Fruit fly (Drosophila melanogaster) whole organism, embryonic: ENCODE data around the gene CG11898.
A peak's percentile ranks its signal among the peaks of the same experiment; 100 is the strongest.

Experiments used
- Abd-B ChIP-seq: fragments of 200-800 bp; sonication (Bioruptor generic); optimal IDR thresholded peaks from 2 replicates; lab custom pipeline; 2018; ENCODE audit warnings: missing biosample characterization, mild to moderate bottlenecking, missing genetic modification characterization, moderate library complexity
- Adf1 ChIP-seq: fragments of 200-800 bp; sonication (Bioruptor generic); IDR thresholded peaks from 2 replicates; pipeline ENCODE4 v1.3.6; 2022; ENCODE audit warnings: missing biosample characterization, missing genetic modification characterization
- Aef1 ChIP-seq: fragments of 200-800 bp; sonication (Bioruptor generic); IDR thresholded peaks from 3 replicates; pipeline ENCODE4 v1.3.6; 2022; ENCODE audit warnings: missing biosample characterization, missing genetic modification characterization
- Atf6 ChIP-seq: fragments of 200-800 bp; sonication (Bioruptor generic); IDR thresholded peaks from 2 replicates; pipeline ENCODE4 v1.3.6; 2022; ENCODE audit warnings: missing biosample characterization, missing genetic modification characterization
- CG12236 ChIP-seq: fragments of 200-800 bp; sonication (Bioruptor generic); optimal IDR thresholded peaks from 2 replicates; lab custom pipeline; 2016; ENCODE audit warnings: missing biosample characterization, missing genetic modification characterization
- CG1233 ChIP-seq: fragments of 200-800 bp; sonication (Bioruptor generic); optimal IDR thresholded peaks from 4 replicates; lab custom pipeline; 2018; ENCODE audit warnings: missing biosample characterization, mild to moderate bottlenecking, missing genetic modification characterization
- CG13123 ChIP-seq: fragments of 200-800 bp; sonication (Bioruptor generic); optimal IDR thresholded peaks from 2 replicates; lab custom pipeline; 2016; ENCODE audit warnings: missing biosample characterization, missing genetic modification characterization
- CG15479 ChIP-seq: fragments of 200-800 bp; sonication (Bioruptor generic); optimal IDR thresholded peaks from 3 replicates; lab custom pipeline; 2019; ENCODE audit warnings: missing biosample characterization, mild to moderate bottlenecking, missing genetic modification characterization, moderate library complexity
- CG1647 ChIP-seq: fragments of 200-800 bp; sonication (Bioruptor generic); optimal IDR thresholded peaks from 3 replicates; lab custom pipeline; 2016; ENCODE audit warnings: missing biosample characterization, missing genetic modification characterization
- CG17359 ChIP-seq: fragments of 200-800 bp; sonication (Bioruptor generic); optimal IDR thresholded peaks from 3 replicates; lab custom pipeline; 2018; ENCODE audit warnings: missing biosample characterization, mild to moderate bottlenecking, missing genetic modification characterization, moderate library complexity
- CG17912 ChIP-seq: fragments of 200-800 bp; sonication (Bioruptor generic); optimal IDR thresholded peaks from 2 replicates; lab custom pipeline; 2018; ENCODE audit warnings: missing biosample characterization, mild to moderate bottlenecking, missing genetic modification characterization
- CG2202 ChIP-seq: fragments of 200-800 bp; sonication (Bioruptor generic); optimal IDR thresholded peaks from 2 replicates; lab custom pipeline; 2018; ENCODE audit warnings: missing biosample characterization, mild to moderate bottlenecking, missing genetic modification characterization
- CG4820 ChIP-seq: fragments of 200-800 bp; sonication (Bioruptor generic); optimal IDR thresholded peaks from 3 replicates; lab custom pipeline; 2016; ENCODE audit warnings: missing biosample characterization, missing genetic modification characterization
- CG6689 ChIP-seq: fragments of 200-800 bp; sonication (Bioruptor generic); IDR thresholded peaks from 2 replicates; pipeline ENCODE4 v1.3.6; 2022; ENCODE audit warnings: missing biosample characterization, missing genetic modification characterization
- CG8281 ChIP-seq: fragments of 200-800 bp; sonication (Bioruptor generic); optimal IDR thresholded peaks from 2 replicates; lab custom pipeline; 2018; ENCODE audit warnings: missing biosample characterization, mild to moderate bottlenecking, missing genetic modification characterization, moderate library complexity
- CG8478 ChIP-seq: fragments of >200 bp; optimal IDR thresholded peaks from 2 replicates; lab custom pipeline; 2018
- CG9437 ChIP-seq: fragments of 200-800 bp; sonication (Bioruptor generic); optimal IDR thresholded peaks from 2 replicates; lab custom pipeline; 2018; ENCODE audit warnings: missing biosample characterization, mild to moderate bottlenecking, missing genetic modification characterization
- CHES-1-like ChIP-seq: fragments of 200-800 bp; sonication (Bioruptor generic); optimal IDR thresholded peaks from 2 replicates; lab custom pipeline; 2016; ENCODE audit warnings: missing biosample characterization, missing genetic modification characterization
- CoRest ChIP-seq: fragments of 200-800 bp; sonication (Bioruptor generic); optimal IDR thresholded peaks from 3 replicates; lab custom pipeline; 2018; ENCODE audit warnings: missing biosample characterization, mild to moderate bottlenecking, missing genetic modification characterization, moderate library complexity
- Dp ChIP-seq: fragments of 200-800 bp; sonication (Bioruptor generic); optimal IDR thresholded peaks from 2 replicates; lab custom pipeline; 2018; ENCODE audit warnings: missing biosample characterization, mild to moderate bottlenecking, missing genetic modification characterization, moderate library complexity
- Ets97D ChIP-seq: fragments of 200-800 bp; sonication (Bioruptor generic); optimal IDR thresholded peaks from 3 replicates; lab custom pipeline; 2016; ENCODE audit warnings: missing biosample characterization, missing genetic modification characterization
- MESR4 ChIP-seq: fragments of 200-800 bp; sonication (Bioruptor generic); optimal IDR thresholded peaks from 2 replicates; lab custom pipeline; 2018; ENCODE audit warnings: missing biosample characterization, mild to moderate bottlenecking, missing genetic modification characterization, moderate library complexity
- Meics ChIP-seq: fragments of 200-800 bp; sonication (Bioruptor generic); optimal IDR thresholded peaks from 2 replicates; lab custom pipeline; 2017; ENCODE audit warnings: missing biosample characterization, mild to moderate bottlenecking, missing genetic modification characterization
- Sry-β ChIP-seq: fragments of 200-800 bp; sonication (Bioruptor generic); optimal IDR thresholded peaks from 2 replicates; lab custom pipeline; 2018; ENCODE audit warnings: missing biosample characterization, mild to moderate bottlenecking, missing genetic modification characterization, moderate library complexity
- Stat92E ChIP-seq, 3 experiments: fragments of >200 bp in 2 of 3; fragments of 200-800 bp in 1 of 3; sonication (Bioruptor generic) in 1 of 3; optimal IDR thresholded peaks; 2 replicates each; lab custom pipeline; 2017 to 2019; ENCODE audit warnings: missing biosample characterization in 3 of 3, missing genetic modification characterization in 3 of 3, mild to moderate bottlenecking in 1 of 3, moderate library complexity in 1 of 3
- Taf1 ChIP-seq: fragments of 200-800 bp; sonication (Bioruptor generic); IDR thresholded peaks from 2 replicates; pipeline ENCODE4 v1.3.6; 2022; ENCODE audit warnings: missing biosample characterization, missing genetic modification characterization
- ash1 ChIP-seq: fragments of 200-800 bp; sonication (Bioruptor generic); optimal IDR thresholded peaks from 2 replicates; lab custom pipeline; 2018; ENCODE audit warnings: missing biosample characterization, mild to moderate bottlenecking, missing genetic modification characterization
- bab2 ChIP-seq: fragments of 200-800 bp; sonication (Bioruptor generic); optimal IDR thresholded peaks from 2 replicates; lab custom pipeline; 2016; ENCODE audit warnings: missing biosample characterization, missing genetic modification characterization
- bsh ChIP-seq, 2 experiments: fragments of 200-800 bp; sonication (Bioruptor generic); optimal IDR thresholded peaks; 2 replicates each; lab custom pipeline; 2017 to 2018; ENCODE audit warnings: mild to moderate bottlenecking in 2 of 2, missing biosample characterization in 2 of 2, missing genetic modification characterization in 2 of 2, moderate library complexity in 1 of 2
- btn ChIP-seq: fragments of 200-800 bp; sonication (Bioruptor generic); optimal IDR thresholded peaks from 2 replicates; lab custom pipeline; 2016; ENCODE audit warnings: missing biosample characterization, missing genetic modification characterization
- cato ChIP-seq: fragments of 200-800 bp; sonication (Bioruptor generic); optimal IDR thresholded peaks from 2 replicates; lab custom pipeline; 2016; ENCODE audit warnings: missing biosample characterization, missing genetic modification characterization, borderline replicate concordance
- caup ChIP-seq: fragments of 200-800 bp; sonication (Bioruptor generic); optimal IDR thresholded peaks from 3 replicates; lab custom pipeline; 2017; ENCODE audit warnings: missing biosample characterization, mild to moderate bottlenecking, missing genetic modification characterization, moderate library complexity; ENCODE audit not compliant: severe bottlenecking
- cg ChIP-seq: fragments of 200-800 bp; sonication (Bioruptor generic); optimal IDR thresholded peaks from 3 replicates; lab custom pipeline; 2019; ENCODE audit warnings: missing biosample characterization, mild to moderate bottlenecking, missing genetic modification characterization, moderate library complexity
- chif ChIP-seq, 2 experiments: fragments of 200-800 bp; sonication (Bioruptor generic); optimal IDR thresholded peaks; 3 replicates each; lab custom pipeline; 2016; ENCODE audit warnings: missing biosample characterization in 2 of 2, missing genetic modification characterization in 2 of 2
- cwo ChIP-seq: fragments of 200-800 bp; sonication (Bioruptor generic); optimal IDR thresholded peaks from 3 replicates; lab custom pipeline; 2017; ENCODE audit warnings: missing biosample characterization, missing genetic modification characterization, mild to moderate bottlenecking, moderate library complexity, missing genetic modification reagents
- disco-r ChIP-seq: fragments of 200-800 bp; sonication (Bioruptor generic); optimal IDR thresholded peaks from 2 replicates; lab custom pipeline; 2016; ENCODE audit warnings: missing biosample characterization, missing genetic modification characterization
- dm ChIP-seq: fragments of 200-800 bp; sonication (Bioruptor generic); optimal IDR thresholded peaks from 3 replicates; lab custom pipeline; 2016; ENCODE audit warnings: missing biosample characterization, missing genetic modification characterization
- grn ChIP-seq: fragments of 200-800 bp; sonication (Bioruptor generic); optimal IDR thresholded peaks from 3 replicates; lab custom pipeline; 2017; ENCODE audit warnings: missing biosample characterization, missing genetic modification characterization
- gro ChIP-seq: fragments of 200-800 bp; sonication (Bioruptor generic); optimal IDR thresholded peaks from 2 replicates; lab custom pipeline; 2016; ENCODE audit warnings: missing biosample characterization, missing genetic modification characterization
- gsb-n ChIP-seq: fragments of 200-800 bp; sonication (Bioruptor generic); optimal IDR thresholded peaks from 3 replicates; lab custom pipeline; 2018; ENCODE audit warnings: missing biosample characterization, mild to moderate bottlenecking, missing genetic modification characterization
- her ChIP-seq: fragments of 200-800 bp; sonication (Bioruptor generic); optimal IDR thresholded peaks from 2 replicates; lab custom pipeline; 2016; ENCODE audit warnings: missing biosample characterization, missing genetic modification characterization
- kni ChIP-seq: fragments of 200-800 bp; sonication (Bioruptor generic); optimal IDR thresholded peaks from 3 replicates; lab custom pipeline; 2017; ENCODE audit warnings: mild to moderate bottlenecking, missing biosample characterization, missing genetic modification reagents, missing genetic modification characterization
- lola ChIP-seq, 3 experiments: fragments of >200 bp in 2 of 3; fragments of 200-800 bp in 1 of 3; sonication (Bioruptor generic) in 1 of 3; optimal IDR thresholded peaks; 2 replicates each; lab custom pipeline; 2017 to 2019; ENCODE audit warnings: missing biosample characterization in 3 of 3, missing genetic modification characterization in 3 of 3, mild to moderate bottlenecking in 1 of 3, moderate library complexity in 1 of 3
- pfk ChIP-seq: fragments of 200-800 bp; sonication (Bioruptor generic); optimal IDR thresholded peaks from 2 replicates; lab custom pipeline; 2018; ENCODE audit warnings: missing biosample characterization, mild to moderate bottlenecking, missing genetic modification characterization, moderate library complexity
- pzg ChIP-seq: fragments of 200-800 bp; sonication (Bioruptor generic); optimal IDR thresholded peaks from 3 replicates; lab custom pipeline; 2018; ENCODE audit warnings: missing biosample characterization, mild to moderate bottlenecking, missing genetic modification characterization, moderate library complexity
- ranshi ChIP-seq: fragments of 200-800 bp; sonication (Bioruptor generic); IDR thresholded peaks from 2 replicates; pipeline ENCODE4 v1.3.6; 2022; ENCODE audit warnings: missing biosample characterization, missing genetic modification characterization
- sd ChIP-seq: fragments of 200-800 bp; sonication (Bioruptor generic); optimal IDR thresholded peaks from 3 replicates; lab custom pipeline; 2018; ENCODE audit warnings: missing biosample characterization, mild to moderate bottlenecking, missing genetic modification characterization, moderate library complexity
- stc ChIP-seq: fragments of 200-800 bp; sonication (Bioruptor generic); IDR thresholded peaks from 2 replicates; pipeline ENCODE4 v1.3.6; 2022; ENCODE audit warnings: missing biosample characterization, missing genetic modification characterization
- tup ChIP-seq: fragments of 200-800 bp; sonication (Bioruptor generic); optimal IDR thresholded peaks from 2 replicates; lab custom pipeline; 2016; ENCODE audit warnings: missing biosample characterization, mild to moderate bottlenecking, missing genetic modification characterization, moderate library complexity
- wek ChIP-seq: fragments of 200-800 bp; sonication (Bioruptor generic); optimal IDR thresholded peaks from 3 replicates; lab custom pipeline; 2018; ENCODE audit warnings: missing biosample characterization, mild to moderate bottlenecking, missing genetic modification characterization, moderate library complexity

Gene CG11898

dm6 chr3R:29153197-29153644, 12.2 kb upstream of the CG11898 start, which contains the start of the genes Slbp and Rpn2 (continued):
- no peak for TF ChIP-seq wek (GFP tag; lab: Kevin White, UChicago)
- TF ChIP-seq cato (GFP tag; lab: Kevin White, UChicago), result no peak
- no peak for TF ChIP-seq CG1233
- TF ChIP-seq CG17359, result no peak
- no peak for TF ChIP-seq grn
- peak; percentile 87 for TF ChIP-seq Ets97D
- no peak for TF ChIP-seq Taf1 (GFP tag; lab: Robert Waterston, UW)
- TF ChIP-seq tup, result no peak
- no peak for TF ChIP-seq disco-r (GFP tag; lab: Kevin White, UChicago)
- TF ChIP-seq sd, result no peak
- TF ChIP-seq Meics, result peak; percentile 30
- peak; percentile 80 for TF ChIP-seq CHES-1-like (GFP tag; lab: Kevin White, UChicago)
- TF ChIP-seq ranshi (GFP tag; lab: Robert Waterston, UW), result no peak
- no peak for TF ChIP-seq pfk (GFP tag; lab: Kevin White, UChicago)
- TF ChIP-seq CoRest (tag; lab: Kevin White, UChicago), result peak; percentile 50
- TF ChIP-seq bsh (GFP tag; optimal IDR thresholded peaks at IDR 0.05; lab: Kevin White, UChicago), result no peak
- peak; percentile 74 for TF ChIP-seq Dp (GFP tag; lab: Kevin White, UChicago)
- TF ChIP-seq Stat92E (GFP tag; optimal IDR thresholded peaks at IDR 0.05; lab: Kevin White, UChicago), result peak in 1 of 3 experiments; percentile 21
- TF ChIP-seq Adf1 (GFP tag; lab: Robert Waterston, UW), result no peak
- TF ChIP-seq Sry-β (GFP tag; lab: Kevin White, UChicago), result peak; percentile 24
- TF ChIP-seq pzg, result peak; percentile 98
- no peak for TF ChIP-seq CG17912 (GFP tag; lab: Kevin White, UChicago)
- peak in 1 of 3 experiments; percentile 25 for TF ChIP-seq lola (GFP tag; optimal IDR thresholded peaks at IDR 0.05; lab: Kevin White, UChicago)
- no peak for TF ChIP-seq CG9437 (GFP tag; lab: Kevin White, UChicago)
- peak; percentile 60 for TF ChIP-seq dm (GFP tag; lab: Kevin White, UChicago)
- TF ChIP-seq MESR4 (GFP tag; lab: Kevin White, UChicago), result peak; percentile 58
- TF ChIP-seq chif (GFP tag; optimal IDR thresholded peaks at IDR 0.05; lab: Kevin White, UChicago), result peak; percentile 20 to 36
- TF ChIP-seq stc (GFP tag; lab: Robert Waterston, UW), result no peak
- peak; percentile 90 for TF ChIP-seq CG15479
- no peak for TF ChIP-seq CG13123 (GFP tag; lab: Kevin White, UChicago)
- peak; percentile 84 for TF ChIP-seq gro (GFP tag; lab: Kevin White, UChicago)
- TF ChIP-seq CG2202 (tag; lab: Kevin White, UChicago), result no peak
- TF ChIP-seq btn (GFP tag; lab: Kevin White, UChicago), result no peak
- no peak for TF ChIP-seq cg
- no peak for TF ChIP-seq Abd-B (GFP tag; lab: Kevin White, UChicago)
- TF ChIP-seq CG8281 (tag; lab: Kevin White, UChicago), result no peak
- peak; percentile 10 for TF ChIP-seq CG12236
- TF ChIP-seq her (GFP tag; lab: Kevin White, UChicago), result peak; percentile 41
- TF ChIP-seq ash1 (GFP tag; lab: Kevin White, UChicago), result no peak
- TF ChIP-seq Atf6 (GFP tag; lab: Robert Waterston, UW), result no peak
- TF ChIP-seq CG1647 (GFP tag; lab: Kevin White, UChicago), result peak; percentile 41
- TF ChIP-seq Aef1 (GFP tag; lab: Robert Waterston, UW), result no peak
- TF ChIP-seq kni (GFP tag; lab: Kevin White, UChicago), result no peak
- peak; percentile 10 for TF ChIP-seq CG4820 (GFP tag; lab: Kevin White, UChicago)
- TF ChIP-seq caup, result peak; percentile 10
- no peak for TF ChIP-seq CG8478 (lab: Kevin White, UChicago)
- no peak for TF ChIP-seq cwo
- peak; percentile 34 for TF ChIP-seq bab2 (GFP tag; lab: Kevin White, UChicago)
- no peak for TF ChIP-seq gsb-n
- no peak for TF ChIP-seq CG6689 (GFP tag; lab: Robert Waterston, UW)
